Worm (Caenorhabditis elegans) whole organism, late embryonic: Measurements from ENCODE around the gene H43I07.1.

ENCODE experiments used
- ceh-30 ChIP-seq: fragments of 150-350 bp; optimal IDR thresholded peaks from 2 replicates; lab custom pipeline; 2014; ENCODE audit warnings: missing biosample characterization, missing genetic modification characterization
- hlh-6 ChIP-seq: sonication (generic microtip); optimal IDR thresholded peaks from 2 replicates; lab custom pipeline; 2016; ENCODE audit warnings: missing genotype, missing genetic modification characterization, missing compliant biosample characterization
- nhr-11 ChIP-seq: fragments of 150-350 bp; optimal IDR thresholded peaks from 2 replicates; lab custom pipeline; 2014; ENCODE audit warnings: missing biosample characterization, missing genetic modification characterization
- pha-4 ChIP-seq: fragments of 150-350 bp; optimal IDR thresholded peaks from 2 replicates; lab custom pipeline; 2018; ENCODE audit warnings: missing biosample characterization, missing genetic modification reagents, missing genetic modification characterization
- pros-1 ChIP-seq: fragments of 150-350 bp; optimal IDR thresholded peaks from 2 replicates; lab custom pipeline; 2014; ENCODE audit warnings: missing biosample characterization, missing genetic modification reagents, missing genetic modification characterization
- sox-4 ChIP-seq: sonication (generic microtip); optimal IDR thresholded peaks from 2 replicates; lab custom pipeline; 2017; ENCODE audit warnings: mild to moderate bottlenecking, missing genetic modification characterization, inconsistent platforms, missing compliant biosample characterization
- ttx-3 ChIP-seq: sonication (generic microtip); optimal IDR thresholded peaks from 2 replicates; lab custom pipeline; 2016; ENCODE audit warnings: missing genetic modification reagents, missing genetic modification characterization, missing compliant biosample characterization
- zip-5 ChIP-seq: sonication (generic microtip); optimal IDR thresholded peaks from 2 replicates; lab custom pipeline; 2016; ENCODE audit warnings: missing genetic modification characterization, missing compliant biosample characterization

DNA sequence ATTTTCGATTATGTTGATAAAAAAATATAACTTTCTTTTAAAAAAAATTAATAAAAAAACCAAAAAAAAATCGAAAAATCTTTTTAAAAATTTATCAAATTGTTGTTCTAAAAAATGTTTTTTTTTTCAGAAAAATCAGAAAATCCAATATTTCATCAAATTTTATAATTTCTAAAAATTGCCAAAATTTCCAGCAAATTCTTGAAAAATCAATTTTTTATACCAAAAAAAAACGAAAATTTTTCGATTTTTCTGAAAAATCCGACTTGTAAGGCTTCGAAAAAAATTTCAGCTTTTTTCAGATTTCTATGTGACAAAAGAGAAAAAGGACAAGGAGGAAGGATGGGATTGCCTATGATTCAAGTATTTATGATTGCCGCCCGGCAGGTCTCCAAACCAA, at the start of gene H43I07.1:
- TF ChIP-seq pros-1 (no peak), pha-4 (tag; lab: Kevin White, UChicago) (no peak), ceh-30 (no peak), zip-5 (no peak), hlh-6 (no peak), sox-4 (tag; lab: Kevin White, UChicago) (no peak), nhr-11 (tag; lab: Kevin White, UChicago) (no peak), ttx-3 (tag; lab: Kevin White, UChicago) (no peak)
